Fruit fly (Drosophila melanogaster): ENCODE results near the gene Rim.

Gene Rim

DNA sequence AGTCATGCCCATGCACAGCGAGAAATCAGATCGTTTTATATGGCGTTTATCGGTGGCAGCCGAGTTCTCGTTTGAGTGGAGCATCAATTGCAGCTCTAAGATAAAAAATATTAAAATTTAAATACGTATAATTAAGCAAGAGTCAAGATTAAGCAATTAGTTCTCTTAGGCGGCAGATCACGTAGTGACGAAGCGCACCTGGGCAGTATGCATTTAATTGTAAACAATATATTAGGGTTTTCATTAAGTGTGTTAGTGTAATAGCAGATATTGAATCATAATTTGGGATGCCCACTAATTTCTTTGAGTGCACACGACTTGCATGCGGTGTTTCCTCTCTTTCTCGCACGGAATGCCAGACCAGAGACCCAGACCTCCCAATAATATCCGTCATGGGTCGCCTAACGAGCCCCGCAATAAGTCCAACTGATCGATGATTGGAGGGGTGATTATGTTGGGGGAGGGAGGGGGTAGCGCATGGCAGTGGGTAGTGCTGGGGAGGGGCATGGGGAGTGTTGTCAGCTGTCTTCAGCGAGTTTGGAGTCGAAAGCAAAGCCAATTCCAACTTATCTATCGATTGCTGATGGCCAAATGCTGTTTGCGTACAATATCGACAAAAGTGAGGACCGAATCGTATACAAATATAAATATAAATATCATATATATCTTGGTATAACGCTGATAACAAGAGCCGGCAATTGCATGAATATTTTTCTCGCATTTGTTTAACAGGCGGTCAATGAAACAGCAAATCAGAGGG, 33.2 kb upstream of the Rim start (continued):
- peak; percentile 38 for TF ChIP-seq Dad (GFP tag; optimal IDR thresholded peaks at IDR 0.05)
- peak; percentile 83 for TF ChIP-seq CG31441 (GFP tag; IDR thresholded peaks at IDR 0.05)
- peak; percentile 1 for TF ChIP-seq CHES-1-like (GFP tag; optimal IDR thresholded peaks at IDR 0.05)
- peak; percentile 83 for TF ChIP-seq Oli (tag; optimal IDR thresholded peaks at IDR 0.05)
- peak; percentile 7 for TF ChIP-seq HLH54F (GFP tag; optimal IDR thresholded peaks at IDR 0.05)
- no peak for TF ChIP-seq chm (GFP tag; IDR thresholded peaks at IDR 0.05)
- TF ChIP-seq cato (GFP tag; optimal IDR thresholded peaks at IDR 0.05; ENCODE audit: borderline replicate concordance) = peak; percentile 44
- no peak for TF ChIP-seq Bteb2 (GFP tag; optimal IDR thresholded peaks at IDR 0.05)
- TF ChIP-seq CG17361 (GFP tag; IDR thresholded peaks at IDR 0.05) = peak; percentile 92
- no peak for TF ChIP-seq knrl (GFP tag; IDR thresholded peaks at IDR 0.05; ENCODE audit: partially characterized antibody)
- TF ChIP-seq CG6254 (GFP tag; optimal IDR thresholded peaks at IDR 0.05) = peak; percentile 47
- TF ChIP-seq Hmx (GFP tag; optimal IDR thresholded peaks at IDR 0.05) = no peak
- TF ChIP-seq Mad (GFP tag; optimal IDR thresholded peaks at IDR 0.05) = peak; percentile 47
- no peak for TF ChIP-seq HmgD (GFP tag; optimal IDR thresholded peaks at IDR 0.05)
- TF ChIP-seq Ssrp (tag; optimal IDR thresholded peaks at IDR 0.05) = peak; percentile 84
- TF ChIP-seq Atf3 (GFP tag; optimal IDR thresholded peaks at IDR 0.05) = peak; percentile 54
- TF ChIP-seq Doc3 (GFP tag; IDR thresholded peaks at IDR 0.05; ENCODE audit: partially characterized antibody) = no peak
- TF ChIP-seq CkIIα-i1 (GFP tag; IDR thresholded peaks at IDR 0.05) = no peak
- TF ChIP-seq CG2875 (GFP tag; optimal IDR thresholded peaks at IDR 0.05) = peak; percentile 61
- peak; percentile 42 for TF ChIP-seq CG1603 (tag; optimal IDR thresholded peaks at IDR 0.05)
- TF ChIP-seq shn (GFP tag; optimal IDR thresholded peaks at IDR 0.05) = peak; percentile 13
- TF ChIP-seq CG15073 (GFP tag; optimal IDR thresholded peaks at IDR 0.05) = no peak
- no peak for TF ChIP-seq CG43689 (GFP tag; IDR thresholded peaks at IDR 0.05)
- no peak for TF ChIP-seq en (GFP tag; optimal IDR thresholded peaks at IDR 0.05)
- no peak for TF ChIP-seq usp (GFP tag; optimal IDR thresholded peaks at IDR 0.05)
- no peak for TF ChIP-seq yki (optimal IDR thresholded peaks at IDR 0.05)
- TF ChIP-seq CG1832 (GFP tag; optimal IDR thresholded peaks at IDR 0.05) = no peak
- TF ChIP-seq gt (GFP tag; IDR thresholded peaks at IDR 0.05) = peak; percentile 51; the same call in 1 of the 2 replicates
- no peak for TF ChIP-seq HLH4C (GFP tag; IDR thresholded peaks at IDR 0.05; ENCODE audit: partially characterized antibody)
- peak; percentile 79 for TF ChIP-seq CG8388 (GFP tag; optimal IDR thresholded peaks at IDR 0.05)
- TF ChIP-seq CoRest (tag; optimal IDR thresholded peaks at IDR 0.05) = peak; percentile 86
- no peak for TF ChIP-seq CG12071 (GFP tag; optimal IDR thresholded peaks at IDR 0.05)
- TF ChIP-seq hth (optimal IDR thresholded peaks at IDR 0.05) = no peak
- peak; percentile 67 for TF ChIP-seq Xbp1 (GFP tag; optimal IDR thresholded peaks at IDR 0.05)
- peak; percentile 32 for TF ChIP-seq CG8290 (GFP tag; optimal IDR thresholded peaks at IDR 0.05)
- TF ChIP-seq CG8290 (tag; optimal IDR thresholded peaks at IDR 0.05) = peak in 1 of 2 experiments; percentile 8
- peak; percentile 49 for TF ChIP-seq scrt (GFP tag; optimal IDR thresholded peaks at IDR 0.05)
- peak; percentile 69 for TF ChIP-seq CG12391 (tag; optimal IDR thresholded peaks at IDR 0.05)
- TF ChIP-seq amos (GFP tag; IDR thresholded peaks at IDR 0.05; ENCODE audit: partially characterized antibody) = no peak
- TF ChIP-seq lilli (GFP tag; optimal IDR thresholded peaks at IDR 0.05) = peak; percentile 50
- TF ChIP-seq CG33557 (GFP tag; optimal IDR thresholded peaks at IDR 0.05) = peak; percentile 58
- TF ChIP-seq CG11093 (GFP tag; IDR thresholded peaks at IDR 0.05) = peak; percentile 81; the same call in 2 of the 3 replicates
- TF ChIP-seq Pdp1 (GFP tag; optimal IDR thresholded peaks at IDR 0.05) = peak; percentile 56 to 70
- peak; percentile 24 for TF ChIP-seq CG30020 (tag; optimal IDR thresholded peaks at IDR 0.05)
